Worm (Caenorhabditis elegans) whole organism, mixed stage, embryonic: Measurements from ENCODE around the gene srd-50.

ENCODE experiments used
- M03D4.4 ChIP-seq: sonication (generic microtip); optimal IDR thresholded peaks from 2 replicates; lab custom pipeline; 2017; ENCODE audit warnings: mild to moderate bottlenecking, missing genetic modification characterization, missing compliant biosample characterization
- bed-3 ChIP-seq: fragments of 200-800 bp; sonication (Bioruptor generic); optimal IDR thresholded peaks from 3 replicates; lab custom pipeline; 2018; ENCODE audit warnings: mild to moderate bottlenecking, missing genetic modification characterization, moderate library complexity, missing compliant biosample characterization
- ceh-39 ChIP-seq: fragments of 150-350 bp; optimal IDR thresholded peaks from 2 replicates; lab custom pipeline; 2014; ENCODE audit warnings: missing biosample characterization, missing genetic modification characterization
- ceh-43 ChIP-seq: fragments of 200-800 bp; sonication (Bioruptor generic); optimal IDR thresholded peaks from 2 replicates; lab custom pipeline; 2018; ENCODE audit warnings: mild to moderate bottlenecking, missing genetic modification characterization, moderate library complexity, missing compliant biosample characterization
- ceh-83 ChIP-seq: fragments of 200-800 bp; sonication (Bioruptor generic); optimal IDR thresholded peaks from 2 replicates; lab custom pipeline; 2018; ENCODE audit warnings: mild to moderate bottlenecking, missing genetic modification characterization, missing compliant biosample characterization
- ces-1 ChIP-seq: fragments of 150-350 bp; optimal IDR thresholded peaks from 2 replicates; lab custom pipeline; 2014; ENCODE audit warnings: missing biosample characterization, missing genetic modification reagents, missing genetic modification characterization
- cnd-1 ChIP-seq: fragments of 200-800 bp; sonication (Bioruptor generic); optimal IDR thresholded peaks from 2 replicates; lab custom pipeline; 2018; ENCODE audit warnings: mild to moderate bottlenecking, missing genetic modification characterization, missing compliant biosample characterization
- drap-1 ChIP-seq: fragments of 200-800 bp; sonication (Bioruptor generic); optimal IDR thresholded peaks from 3 replicates; lab custom pipeline; 2018; ENCODE audit warnings: mild to moderate bottlenecking, missing genetic modification characterization, missing compliant biosample characterization
- elt-1 ChIP-seq: sonication (generic microtip); optimal IDR thresholded peaks from 2 replicates; lab custom pipeline; 2017; ENCODE audit warnings: missing genetic modification characterization, mild to moderate bottlenecking, missing compliant biosample characterization, antibody characterized with exemption, moderate library complexity, borderline replicate concordance; ENCODE audit not compliant: insufficient read depth
- elt-3 ChIP-seq: fragments of 150-350 bp; optimal IDR thresholded peaks from 2 replicates; lab custom pipeline; 2014; ENCODE audit warnings: missing biosample characterization, missing genetic modification characterization
- flh-1 ChIP-seq: fragments of 200-800 bp; sonication (Bioruptor generic); optimal IDR thresholded peaks from 2 replicates; lab custom pipeline; 2018; ENCODE audit warnings: mild to moderate bottlenecking, missing genetic modification characterization, moderate library complexity, missing compliant biosample characterization
- ham-2 ChIP-seq: fragments of 200-800 bp; sonication (Bioruptor generic); optimal IDR thresholded peaks from 2 replicates; lab custom pipeline; 2018; ENCODE audit warnings: mild to moderate bottlenecking, missing genetic modification characterization, missing compliant biosample characterization
- hlh-1 ChIP-seq: fragments of 150-350 bp; optimal IDR thresholded peaks from 2 replicates; lab custom pipeline; 2014; ENCODE audit warnings: missing biosample characterization, missing genetic modification reagents, missing genetic modification characterization
- lin-13 ChIP-seq: fragments of 150-350 bp; optimal IDR thresholded peaks from 2 replicates; lab custom pipeline; 2014; ENCODE audit warnings: missing biosample characterization, missing genetic modification characterization
- lin-32 ChIP-seq: fragments of 200-800 bp; sonication (Bioruptor generic); optimal IDR thresholded peaks from 2 replicates; lab custom pipeline; 2018; ENCODE audit warnings: mild to moderate bottlenecking, missing genetic modification characterization, missing compliant biosample characterization
- lsy-2 ChIP-seq: fragments of 150-350 bp; optimal IDR thresholded peaks from 2 replicates; lab custom pipeline; 2014; ENCODE audit warnings: missing biosample characterization, missing genetic modification characterization
- mab-5 ChIP-seq: fragments of 150-350 bp; optimal IDR thresholded peaks from 2 replicates; lab custom pipeline; 2014; ENCODE audit warnings: missing biosample characterization, missing genetic modification characterization
- mep-1 ChIP-seq: fragments of 150-350 bp; optimal IDR thresholded peaks from 2 replicates; lab custom pipeline; 2017; ENCODE audit warnings: missing biosample characterization, missing genetic modification reagents, missing genetic modification characterization, inconsistent platforms
- mls-2 ChIP-seq: sonication (generic microtip); optimal IDR thresholded peaks from 2 replicates; lab custom pipeline; 2016; ENCODE audit warnings: mild to moderate bottlenecking, missing genetic modification characterization, moderate library complexity, missing compliant biosample characterization
- nhr-12 ChIP-seq: fragments of 150-350 bp; optimal IDR thresholded peaks from 2 replicates; lab custom pipeline; 2014; ENCODE audit warnings: missing biosample characterization, missing genetic modification characterization
- nhr-2 ChIP-seq: fragments of 150-350 bp; optimal IDR thresholded peaks from 2 replicates; lab custom pipeline; 2014; ENCODE audit warnings: missing biosample characterization, missing genetic modification characterization
- nhr-237 ChIP-seq: fragments of 150-350 bp; optimal IDR thresholded peaks from 2 replicates; lab custom pipeline; 2014; ENCODE audit warnings: missing biosample characterization, missing genetic modification characterization
- nhr-28 ChIP-seq: fragments of 150-350 bp; optimal IDR thresholded peaks from 2 replicates; lab custom pipeline; 2014; ENCODE audit warnings: missing biosample characterization, missing genetic modification characterization
- nhr-76 ChIP-seq: sonication (generic microtip); optimal IDR thresholded peaks from 2 replicates; lab custom pipeline; 2017; ENCODE audit warnings: missing biosample characterization, missing genetic modification characterization
- pha-4 ChIP-seq: fragments of 150-350 bp; optimal IDR thresholded peaks from 2 replicates; lab custom pipeline; 2018; ENCODE audit warnings: missing biosample characterization, missing genetic modification reagents, missing genetic modification characterization
- sem-2 ChIP-seq: fragments of 200-800 bp; sonication (Bioruptor generic); optimal IDR thresholded peaks from 2 replicates; lab custom pipeline; 2018; ENCODE audit warnings: mild to moderate bottlenecking, missing genetic modification characterization, missing compliant biosample characterization
- snpc-4 ChIP-seq: fragments of 150-350 bp; optimal IDR thresholded peaks from 2 replicates; lab custom pipeline; 2014; ENCODE audit warnings: missing biosample characterization, missing genetic modification characterization
- sptf-1 ChIP-seq: sonication (generic microtip); optimal IDR thresholded peaks from 2 replicates; lab custom pipeline; 2017; ENCODE audit warnings: mild to moderate bottlenecking, missing genetic modification characterization, moderate library complexity, missing compliant biosample characterization
- tbx-8 ChIP-seq: fragments of 200-800 bp; sonication (Bioruptor generic); optimal IDR thresholded peaks from 2 replicates; lab custom pipeline; 2018; ENCODE audit warnings: mild to moderate bottlenecking, missing genetic modification characterization, moderate library complexity, missing compliant biosample characterization
- unc-120 ChIP-seq: sonication (generic microtip); optimal IDR thresholded peaks from 2 replicates; lab custom pipeline; 2017; ENCODE audit warnings: missing genetic modification characterization, missing compliant biosample characterization; ENCODE audit not compliant: poor library complexity, severe bottlenecking
- unc-39 ChIP-seq: fragments of 150-350 bp; optimal IDR thresholded peaks from 2 replicates; lab custom pipeline; 2014; ENCODE audit warnings: missing biosample characterization, missing genetic modification characterization
- unc-62 ChIP-seq: fragments of 150-350 bp; optimal IDR thresholded peaks from 2 replicates; lab custom pipeline; 2014; ENCODE audit warnings: missing biosample characterization, missing genetic modification reagents, missing genetic modification characterization
- zip-8 ChIP-seq: fragments of 150-350 bp; optimal IDR thresholded peaks from 2 replicates; lab custom pipeline; 2014; ENCODE audit warnings: missing biosample characterization, missing genetic modification characterization
- ztf-11 ChIP-seq: fragments of 150-350 bp; optimal IDR thresholded peaks from 2 replicates; lab custom pipeline; 2014; ENCODE audit warnings: missing biosample characterization, missing genetic modification characterization

Gene srd-50

ce11 chrX:13514384-13514783 lies 32.8 kb upstream of the srd-50 start:
- TF ChIP-seq sptf-1 (tag; lab: Kevin White, UChicago) (peak; percentile 42), lsy-2 (peak; percentile 49), nhr-237 (tag; lab: Kevin White, UChicago) (peak; percentile 93), ces-1 (GFP tag; lab: Kevin White, UChicago) (peak; percentile 91), tbx-8 (GFP tag; lab: Kevin White, UChicago) (no peak)

DNA sequence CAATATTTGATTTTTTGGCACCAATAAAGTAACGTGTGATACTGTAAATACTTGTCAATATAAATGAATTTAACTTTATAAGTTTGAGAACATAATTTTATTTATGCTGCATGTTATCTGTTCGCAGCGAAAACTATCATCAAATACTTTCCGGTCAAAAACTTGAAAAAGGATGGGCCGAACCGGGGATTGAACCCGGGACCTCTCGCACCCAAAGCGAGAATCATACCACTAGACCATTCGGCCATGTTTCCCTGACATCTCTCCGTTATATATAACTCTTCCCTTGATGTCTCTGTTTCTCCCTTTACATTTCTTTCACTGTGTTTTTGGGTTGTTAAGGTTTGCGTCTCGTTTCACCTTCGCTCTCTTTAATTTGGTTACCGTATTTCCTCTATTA lies 30.2 kb upstream of the srd-50 start:
- TF ChIP-seq lsy-2 = peak; percentile 8
- no peak for TF ChIP-seq ceh-39 (tag; lab: Kevin White, UChicago)
- TF ChIP-seq mls-2 (tag; lab: Kevin White, UChicago) = peak; percentile 87
- peak; percentile 14 for TF ChIP-seq ces-1 (GFP tag; lab: Kevin White, UChicago)
- no peak for TF ChIP-seq hlh-1 (tag; lab: Kevin White, UChicago)
- TF ChIP-seq M03D4.4 (tag; lab: Kevin White, UChicago) = peak; percentile 79
- TF ChIP-seq ham-2 = peak; percentile 44
- TF ChIP-seq cnd-1 (tag; lab: Kevin White, UChicago) = peak; percentile 90
- TF ChIP-seq mab-5 = no peak
- TF ChIP-seq ceh-43 = peak; percentile 82
- TF ChIP-seq nhr-76 (tag; lab: Kevin White, UChicago) = no peak
- peak; percentile 39 for TF ChIP-seq flh-1
- no peak for TF ChIP-seq ztf-11 (tag; lab: Kevin White, UChicago)
- TF ChIP-seq nhr-12 (tag; lab: Kevin White, UChicago) = no peak
- no peak for TF ChIP-seq nhr-237 (tag; lab: Kevin White, UChicago)
- TF ChIP-seq tbx-8 (GFP tag; lab: Kevin White, UChicago) = peak; percentile 53
- no peak for TF ChIP-seq unc-39 (tag; lab: Kevin White, UChicago)
- TF ChIP-seq snpc-4 (tag; lab: Kevin White, UChicago) = no peak
- TF ChIP-seq drap-1 = peak; percentile 84
- peak; percentile 17 for TF ChIP-seq lin-13 (tag; lab: Kevin White, UChicago)
- TF ChIP-seq zip-8 = no peak
- peak; percentile 72 for TF ChIP-seq sem-2 (GFP tag; lab: Kevin White, UChicago)
- peak; percentile 35 for TF ChIP-seq mep-1 (tag; lab: Kevin White, UChicago)
- TF ChIP-seq nhr-2 (tag; lab: Kevin White, UChicago) = no peak
- peak; percentile 67 for TF ChIP-seq lin-32 (GFP tag; lab: Kevin White, UChicago)
- TF ChIP-seq unc-120 (tag; lab: Kevin White, UChicago) = peak; percentile 86
- TF ChIP-seq sptf-1 (tag; lab: Kevin White, UChicago) = peak; percentile 87
- TF ChIP-seq pha-4 (tag; lab: Kevin White, UChicago) = no peak
- peak; percentile 79 for TF ChIP-seq bed-3
- TF ChIP-seq elt-1 (tag; lab: Kevin White, UChicago) = no peak
- TF ChIP-seq unc-62 (GFP tag; lab: Kevin White, UChicago) = peak; percentile 29
- TF ChIP-seq ceh-83 = peak; percentile 80
- TF ChIP-seq nhr-28 = peak; percentile 47

- TF ChIP-seq unc-120 (tag; lab: Kevin White, UChicago) (no peak), mab-5 (no peak), lin-13 (tag; lab: Kevin White, UChicago) (no peak), ceh-43 (no peak), nhr-76 (tag; lab: Kevin White, UChicago) (no peak), drap-1 (no peak), ham-2 (no peak), nhr-237 (tag; lab: Kevin White, UChicago) (no peak), flh-1 (no peak)
Observed at ce11 chrX:13510997-13511396, 29.4 kb upstream of the srd-50 start, which contains the start of gene col-185. col-185 (minus strand) TSS chrX:13511097.

ce11 chrX:13510234-13510837 lies 28.7 kb upstream of the srd-50 start:
- TF ChIP-seq flh-1 (no peak), sptf-1 (tag; lab: Kevin White, UChicago) (no peak), hlh-1 (tag; lab: Kevin White, UChicago) (no peak), drap-1 (no peak), mep-1 (tag; lab: Kevin White, UChicago) (no peak), unc-62 (GFP tag; lab: Kevin White, UChicago) (no peak), mab-5 (no peak), bed-3 (no peak), ham-2 (no peak), ces-1 (GFP tag; lab: Kevin White, UChicago) (no peak), sem-2 (GFP tag; lab: Kevin White, UChicago) (no peak), nhr-28 (no peak), nhr-2 (tag; lab: Kevin White, UChicago) (no peak), elt-3 (tag; lab: Kevin White, UChicago) (no peak)
- TF ChIP-seq, all 35 proteins: peak for 0
